ENCODE assay signal across 1 fruit fly cellular context in genomic region chr3L:13022854-13023560, dm6.
TF ChIP-seq lines count a peak whose summit lies in the region.

Gene RpS12 (plus strand): TSS chr3L:13023352.

TF ChIP-seq in whole organism, embryonic, 481 proteins besides CTCF, POLR2A, EP300 and RAD21 (continued from another document and continues in another):
- peak; percentile 68 for TF ChIP-seq grau (tag; optimal IDR thresholded peaks at IDR 0.05; lab: Kevin White, UChicago)
- peak; percentile 65 for TF ChIP-seq PHDP (tag; optimal IDR thresholded peaks at IDR 0.05; lab: Kevin White, UChicago)
- peak; percentile 63 for TF ChIP-seq NK7.1 (GFP tag; optimal IDR thresholded peaks at IDR 0.05; lab: Kevin White, UChicago)
- TF ChIP-seq danr (GFP tag; IDR thresholded peaks at IDR 0.05; lab: Robert Waterston, UW), result no peak
- TF ChIP-seq CG7839 (tag; optimal IDR thresholded peaks at IDR 0.05; lab: Kevin White, UChicago), result peak; percentile 70
- peak; percentile 59 for TF ChIP-seq CG4820 (GFP tag; optimal IDR thresholded peaks at IDR 0.05; lab: Kevin White, UChicago)
- peak; percentile 88 for TF ChIP-seq CG5953 (GFP tag; IDR thresholded peaks at IDR 0.05; lab: Robert Waterston, UW)
- TF ChIP-seq btn (GFP tag; optimal IDR thresholded peaks at IDR 0.05; lab: Kevin White, UChicago), result peak; percentile 4
- peak; percentile 62 for TF ChIP-seq sqz (GFP tag; optimal IDR thresholded peaks at IDR 0.05; lab: Kevin White, UChicago)
- peak; percentile 75 for TF ChIP-seq CG10431 (GFP tag; optimal IDR thresholded peaks at IDR 0.05; lab: Kevin White, UChicago)
- peak; percentile 77 for TF ChIP-seq CG12104 (GFP tag; optimal IDR thresholded peaks at IDR 0.05; lab: Kevin White, UChicago)
- peak; percentile 54 for TF ChIP-seq dmrt99B (tag; optimal IDR thresholded peaks at IDR 0.05; lab: Kevin White, UChicago)
- peak; percentile 55; the same call in 1 of the 2 replicates for TF ChIP-seq sna (GFP tag; IDR thresholded peaks at IDR 0.05; lab: Robert Waterston, UW; ENCODE audit: partially characterized antibody)
- TF ChIP-seq CG15601 (tag; optimal IDR thresholded peaks at IDR 0.05; lab: Kevin White, UChicago), result peak; percentile 56
- peak; percentile 67 for TF ChIP-seq pum (GFP tag; optimal IDR thresholded peaks at IDR 0.05; lab: Kevin White, UChicago)
- peak; percentile 64 for TF ChIP-seq CG12769 (tag; optimal IDR thresholded peaks at IDR 0.05; lab: Kevin White, UChicago)
- TF ChIP-seq CG15269 (tag; optimal IDR thresholded peaks at IDR 0.05; lab: Kevin White, UChicago), result peak; percentile 64
- TF ChIP-seq Ptx1 (GFP tag; IDR thresholded peaks at IDR 0.05; lab: Robert Waterston, UW), result peak; percentile 62
- peak; percentile 64 for TF ChIP-seq Dek (tag; optimal IDR thresholded peaks at IDR 0.05; lab: Kevin White, UChicago)
- TF ChIP-seq CG13287 (GFP tag; IDR thresholded peaks at IDR 0.05; lab: Robert Waterston, UW; ENCODE audit: partially characterized antibody), result peak; percentile 73
- TF ChIP-seq Ada2b (GFP tag; IDR thresholded peaks at IDR 0.05; lab: Robert Waterston, UW), result peak; percentile 62
- TF ChIP-seq crp (GFP tag; optimal IDR thresholded peaks at IDR 0.05; lab: Kevin White, UChicago), result peak in 1 of 2 experiments; percentile 34
- TF ChIP-seq luna (GFP tag; optimal IDR thresholded peaks at IDR 0.05; lab: Kevin White, UChicago), result peak; percentile 49
- peak; percentile 71 for TF ChIP-seq CG6272 (GFP tag; IDR thresholded peaks at IDR 0.05; lab: Robert Waterston, UW)
- no peak for TF ChIP-seq CG31388 (GFP tag; optimal IDR thresholded peaks at IDR 0.05; lab: Kevin White, UChicago)
- TF ChIP-seq HLHmδ (GFP tag; optimal IDR thresholded peaks at IDR 0.05; lab: Kevin White, UChicago), result peak; percentile 68
- TF ChIP-seq CG14014 (GFP tag; IDR thresholded peaks at IDR 0.05; lab: Robert Waterston, UW), result peak; percentile 79
- peak; percentile 34 for TF ChIP-seq sima (GFP tag; optimal IDR thresholded peaks at IDR 0.05; lab: Kevin White, UChicago)
- peak; percentile 86 for TF ChIP-seq CG42726 (GFP tag; IDR thresholded peaks at IDR 0.05; lab: Robert Waterston, UW; ENCODE audit: partially characterized antibody)
- peak; percentile 1 for TF ChIP-seq CG10565 (GFP tag; optimal IDR thresholded peaks at IDR 0.05; lab: Kevin White, UChicago)
- peak; percentile 68 for TF ChIP-seq ap (GFP tag; IDR thresholded peaks at IDR 0.05; lab: Robert Waterston, UW)
- peak; percentile 79 for TF ChIP-seq cas (GFP tag; IDR thresholded peaks at IDR 0.05; lab: Robert Waterston, UW)
- peak; percentile 75 for TF ChIP-seq HLH4C (GFP tag; IDR thresholded peaks at IDR 0.05; lab: Robert Waterston, UW; ENCODE audit: partially characterized antibody)
- TF ChIP-seq CG3163 (GFP tag; optimal IDR thresholded peaks at IDR 0.05; lab: Kevin White, UChicago), result peak; percentile 70
- TF ChIP-seq nerfin-1 (tag; optimal IDR thresholded peaks at IDR 0.05; lab: Kevin White, UChicago), result peak; percentile 69
- peak; percentile 55 for TF ChIP-seq Hr3 (GFP tag; optimal IDR thresholded peaks at IDR 0.05; lab: Kevin White, UChicago)
- TF ChIP-seq stwl (tag; optimal IDR thresholded peaks at IDR 0.05; lab: Kevin White, UChicago), result peak; percentile 74
- no peak for TF ChIP-seq cg (GFP tag; optimal IDR thresholded peaks at IDR 0.05; lab: Kevin White, UChicago)
- TF ChIP-seq CG6175 (GFP tag; IDR thresholded peaks at IDR 0.05; lab: Robert Waterston, UW), result peak; percentile 62; the same call in 2 of the 3 replicates
- peak; percentile 65 for TF ChIP-seq unc-4 (GFP tag; IDR thresholded peaks at IDR 0.05; lab: Robert Waterston, UW; ENCODE audit: partially characterized antibody)
- TF ChIP-seq Camta (GFP tag; optimal IDR thresholded peaks at IDR 0.05; lab: Kevin White, UChicago), result peak; percentile 73
- peak; percentile 59 for TF ChIP-seq lmd (GFP tag; IDR thresholded peaks at IDR 0.05; lab: Robert Waterston, UW)
- TF ChIP-seq CG9817 (tag; optimal IDR thresholded peaks at IDR 0.05; lab: Kevin White, UChicago), result peak; percentile 73
- peak; percentile 34 for TF ChIP-seq fd96Cb (tag; optimal IDR thresholded peaks at IDR 0.05; lab: Kevin White, UChicago)
- peak; percentile 62 for TF ChIP-seq CG1792 (GFP tag; optimal IDR thresholded peaks at IDR 0.05; lab: Kevin White, UChicago)
- peak; percentile 65 for TF ChIP-seq CG2120 (GFP tag; optimal IDR thresholded peaks at IDR 0.05; lab: Kevin White, UChicago)
- TF ChIP-seq slp2 (GFP tag; optimal IDR thresholded peaks at IDR 0.05; lab: Kevin White, UChicago), result peak; percentile 71
- no peak for TF ChIP-seq CG4360 (GFP tag; IDR thresholded peaks at IDR 0.05; lab: Robert Waterston, UW)
- peak; percentile 47 for TF ChIP-seq E2f1 (GFP tag; IDR thresholded peaks at IDR 0.05; lab: Robert Waterston, UW)
- no peak for TF ChIP-seq z (GFP tag; IDR thresholded peaks at IDR 0.05; lab: Robert Waterston, UW)
- TF ChIP-seq esg (GFP tag; conservative IDR thresholded peaks at IDR 0.05; lab: Robert Waterston, UW), result peak; percentile 19; the same call in 1 of the 2 replicates
- TF ChIP-seq CG15011 (GFP tag; optimal IDR thresholded peaks at IDR 0.05; lab: Kevin White, UChicago), result peak; percentile 56
- TF ChIP-seq sug (tag; optimal IDR thresholded peaks at IDR 0.05; lab: Kevin White, UChicago), result peak; percentile 53
- 0 out of 3 replicates have a peak, but pooled peaks have one; percentile 39 for TF ChIP-seq CG2889 (GFP tag; IDR thresholded peaks at IDR 0.05; lab: Robert Waterston, UW)
- peak; percentile 65 for TF ChIP-seq fu2 (GFP tag; optimal IDR thresholded peaks at IDR 0.05; lab: Kevin White, UChicago)
- peak; percentile 86 for TF ChIP-seq BEAF-32 (GFP tag; optimal IDR thresholded peaks at IDR 0.05; lab: Kevin White, UChicago)
- TF ChIP-seq CG11398 (GFP tag; optimal IDR thresholded peaks at IDR 0.05; lab: Kevin White, UChicago), result peak; percentile 76
- TF ChIP-seq CG13424 (tag; optimal IDR thresholded peaks at IDR 0.05; lab: Kevin White, UChicago), result peak; percentile 45
- peak; percentile 55; the same call in 1 of the 2 replicates for TF ChIP-seq CG10959 (GFP tag; IDR thresholded peaks at IDR 0.05; lab: Robert Waterston, UW)
- TF ChIP-seq HHEX (GFP tag; optimal IDR thresholded peaks at IDR 0.05; lab: Kevin White, UChicago), result peak; percentile 85
- peak; percentile 71; the same call in 1 of the 2 replicates for TF ChIP-seq CG11085 (GFP tag; IDR thresholded peaks at IDR 0.05; lab: Robert Waterston, UW)
- peak; percentile 67 for TF ChIP-seq NC2α (GFP tag; optimal IDR thresholded peaks at IDR 0.05; lab: Kevin White, UChicago)
- TF ChIP-seq gce (GFP tag; IDR thresholded peaks at IDR 0.05; lab: Robert Waterston, UW), result peak; percentile 84
- peak; percentile 65 for TF ChIP-seq slou (GFP tag; optimal IDR thresholded peaks at IDR 0.05; lab: Kevin White, UChicago)
- TF ChIP-seq chif (GFP tag; optimal IDR thresholded peaks at IDR 0.05; lab: Kevin White, UChicago), result peak; percentile 50 to 75
- TF ChIP-seq hth (optimal IDR thresholded peaks at IDR 0.05; lab: Kevin White, UChicago), result no peak
- peak; percentile 67 for TF ChIP-seq CG18011 (GFP tag; optimal IDR thresholded peaks at IDR 0.05; lab: Kevin White, UChicago)
- TF ChIP-seq CG1832 (GFP tag; optimal IDR thresholded peaks at IDR 0.05; lab: Kevin White, UChicago), result no peak
- peak; percentile 51 for TF ChIP-seq CG7745 (tag; optimal IDR thresholded peaks at IDR 0.05; lab: Kevin White, UChicago)
- TF ChIP-seq Hmr (GFP tag; optimal IDR thresholded peaks at IDR 0.05; lab: Kevin White, UChicago), result peak; percentile 91
- peak; percentile 66 for TF ChIP-seq crc (GFP tag; optimal IDR thresholded peaks at IDR 0.05; lab: Kevin White, UChicago)
- TF ChIP-seq CG9797 (GFP tag; optimal IDR thresholded peaks at IDR 0.05; lab: Kevin White, UChicago), result no peak
- peak; percentile 92 for TF ChIP-seq CG6791 (GFP tag; IDR thresholded peaks at IDR 0.05; lab: Robert Waterston, UW; ENCODE audit: partially characterized antibody)
- no peak for TF ChIP-seq CG8765 (GFP tag; IDR thresholded peaks at IDR 0.05; lab: Robert Waterston, UW)
- no peak for TF ChIP-seq klu (GFP tag; IDR thresholded peaks at IDR 0.05; lab: Robert Waterston, UW)
- TF ChIP-seq D19A (tag; optimal IDR thresholded peaks at IDR 0.05; lab: Kevin White, UChicago), result no peak
- TF ChIP-seq mam (GFP tag; optimal IDR thresholded peaks at IDR 0.05; lab: Kevin White, UChicago), result peak; percentile 84
- TF ChIP-seq Myb (GFP tag; optimal IDR thresholded peaks at IDR 0.05; lab: Kevin White, UChicago), result peak; percentile 45
- peak; percentile 76 for TF ChIP-seq Dll (GFP tag; IDR thresholded peaks at IDR 0.05; lab: Robert Waterston, UW; ENCODE audit: partially characterized antibody)
- peak; percentile 96 for TF ChIP-seq dm (GFP tag; optimal IDR thresholded peaks at IDR 0.05; lab: Kevin White, UChicago)
- TF ChIP-seq CG6689 (GFP tag; IDR thresholded peaks at IDR 0.05; lab: Robert Waterston, UW), result peak; percentile 36; the same call in 1 of the 2 replicates
- peak; percentile 38 for TF ChIP-seq exex (tag; optimal IDR thresholded peaks at IDR 0.05; lab: Kevin White, UChicago)
- peak; percentile 58 for TF ChIP-seq sisA (GFP tag; IDR thresholded peaks at IDR 0.05; lab: Robert Waterston, UW)
- TF ChIP-seq Atf6 (GFP tag; IDR thresholded peaks at IDR 0.05; lab: Robert Waterston, UW), result peak; percentile 73
- TF ChIP-seq oc (tag; optimal IDR thresholded peaks at IDR 0.05; lab: Kevin White, UChicago), result peak; percentile 20
- TF ChIP-seq ftz-f1 (GFP tag; optimal IDR thresholded peaks at IDR 0.05; lab: Kevin White, UChicago), result no peak
- TF ChIP-seq GATAe (GFP tag; conservative IDR thresholded peaks at IDR 0.05; lab: Robert Waterston, UW), result no peak
- TF ChIP-seq gcm (GFP tag; optimal IDR thresholded peaks at IDR 0.05; lab: Kevin White, UChicago), result peak; percentile 37
- peak; percentile 85 for TF ChIP-seq ranshi (GFP tag; IDR thresholded peaks at IDR 0.05; lab: Robert Waterston, UW)
- TF ChIP-seq CG2199 (GFP tag; IDR thresholded peaks at IDR 0.05; lab: Robert Waterston, UW), result peak; percentile 75; the same call in 2 of the 3 replicates
- peak; percentile 77 for TF ChIP-seq vnd (GFP tag; IDR thresholded peaks at IDR 0.05; lab: Robert Waterston, UW; ENCODE audit: partially characterized antibody)
- TF ChIP-seq CG7556 (GFP tag; optimal IDR thresholded peaks at IDR 0.05; lab: Kevin White, UChicago), result peak; percentile 12
- TF ChIP-seq sim (GFP tag; IDR thresholded peaks at IDR 0.05; lab: Robert Waterston, UW), result 0 out of 2 replicates have a peak, but pooled peaks have one; percentile 25
- TF ChIP-seq pnt (GFP tag; optimal IDR thresholded peaks at IDR 0.05; lab: Kevin White, UChicago), result peak; percentile 64
- TF ChIP-seq yki (optimal IDR thresholded peaks at IDR 0.05; lab: Kevin White, UChicago), result no peak
- TF ChIP-seq CG31365 (tag; optimal IDR thresholded peaks at IDR 0.05; lab: Kevin White, UChicago), result peak; percentile 79
- no peak for TF ChIP-seq CG3065 (GFP tag; optimal IDR thresholded peaks at IDR 0.05; lab: Kevin White, UChicago)
- TF ChIP-seq vvl (GFP tag; IDR thresholded peaks at IDR 0.05; lab: Robert Waterston, UW), result peak; percentile 78
- peak; percentile 65 for TF ChIP-seq CG3995 (GFP tag; optimal IDR thresholded peaks at IDR 0.05; lab: Kevin White, UChicago)
- TF ChIP-seq CG12942 (GFP tag; optimal IDR thresholded peaks at IDR 0.05; lab: Kevin White, UChicago), result peak; percentile 49
- TF ChIP-seq seq (GFP tag; IDR thresholded peaks at IDR 0.05; lab: Robert Waterston, UW), result peak; percentile 57
- TF ChIP-seq CG13123 (GFP tag; optimal IDR thresholded peaks at IDR 0.05; lab: Kevin White, UChicago), result peak; percentile 57
- peak; percentile 72 for TF ChIP-seq CG12744 (GFP tag; optimal IDR thresholded peaks at IDR 0.05; lab: Kevin White, UChicago)
- TF ChIP-seq her (GFP tag; optimal IDR thresholded peaks at IDR 0.05; lab: Kevin White, UChicago), result peak; percentile 85
- no peak for TF ChIP-seq kay (GFP tag; optimal IDR thresholded peaks at IDR 0.05; lab: Kevin White, UChicago)
- TF ChIP-seq Nf-YB (GFP tag; optimal IDR thresholded peaks at IDR 0.05; lab: Kevin White, UChicago), result peak; percentile 54
- TF ChIP-seq CG13624 (GFP tag; optimal IDR thresholded peaks at IDR 0.05; lab: Kevin White, UChicago), result peak; percentile 84
- peak; percentile 91 for TF ChIP-seq CG16813 (GFP tag; IDR thresholded peaks at IDR 0.05; lab: Robert Waterston, UW; ENCODE audit: partially characterized antibody)
- TF ChIP-seq CG14860 (GFP tag; IDR thresholded peaks at IDR 0.05; lab: Robert Waterston, UW; ENCODE audit: partially characterized antibody), result peak; percentile 49
- peak; percentile 41 for TF ChIP-seq CG18262 (tag; optimal IDR thresholded peaks at IDR 0.05; lab: Kevin White, UChicago)
- peak; percentile 63 for TF ChIP-seq fd64A (GFP tag; optimal IDR thresholded peaks at IDR 0.05; lab: Kevin White, UChicago)
- TF ChIP-seq TFAM (GFP tag; optimal IDR thresholded peaks at IDR 0.05; lab: Kevin White, UChicago), result peak; percentile 27
- peak; percentile 84 for TF ChIP-seq CG7357 (GFP tag; IDR thresholded peaks at IDR 0.05; lab: Robert Waterston, UW)
- TF ChIP-seq ems (GFP tag; optimal IDR thresholded peaks at IDR 0.05; lab: Kevin White, UChicago), result peak; percentile 68
- TF ChIP-seq CG12155 (GFP tag; optimal IDR thresholded peaks at IDR 0.05; lab: Kevin White, UChicago), result peak; percentile 30
- 0 out of 2 replicates have a peak, but pooled peaks have one; percentile 3 for TF ChIP-seq ara (GFP tag; IDR thresholded peaks at IDR 0.05; lab: Robert Waterston, UW)
- peak; percentile 85 for TF ChIP-seq Hsf (GFP tag; optimal IDR thresholded peaks at IDR 0.05; lab: Kevin White, UChicago)
- TF ChIP-seq aop (GFP tag; IDR thresholded peaks at IDR 0.05; lab: Robert Waterston, UW), result 0 out of 2 replicates have a peak, but pooled peaks have one; percentile 47
- TF ChIP-seq tx (GFP tag; optimal IDR thresholded peaks at IDR 0.05; lab: Kevin White, UChicago), result peak; percentile 51
- peak; percentile 79 for TF ChIP-seq lilli (GFP tag; optimal IDR thresholded peaks at IDR 0.05; lab: Kevin White, UChicago)
- TF ChIP-seq CG3847 (GFP tag; IDR thresholded peaks at IDR 0.05; lab: Robert Waterston, UW), result peak; percentile 76
- peak; percentile 59 for TF ChIP-seq CG18764 (GFP tag; optimal IDR thresholded peaks at IDR 0.05; lab: Kevin White, UChicago)
- peak; percentile 63 for TF ChIP-seq hbn (GFP tag; IDR thresholded peaks at IDR 0.05; lab: Robert Waterston, UW; ENCODE audit: partially characterized antibody)
- TF ChIP-seq CG17612 (GFP tag; IDR thresholded peaks at IDR 0.05; lab: Robert Waterston, UW), result no peak
- TF ChIP-seq CG8388 (GFP tag; optimal IDR thresholded peaks at IDR 0.05; lab: Kevin White, UChicago), result peak; percentile 33
- peak; percentile 53 for TF ChIP-seq salm (tag; optimal IDR thresholded peaks at IDR 0.05; lab: Kevin White, UChicago)
- TF ChIP-seq vfl (GFP tag; optimal IDR thresholded peaks at IDR 0.05; lab: Kevin White, UChicago), result peak; percentile 71
- TF ChIP-seq gfzf (GFP tag; optimal IDR thresholded peaks at IDR 0.05; lab: Kevin White, UChicago), result peak; percentile 18
